Fruit fly (Drosophila melanogaster) whole organism, embryonic: Measurements from ENCODE around the gene smash.

ENCODE experiments used
- Antp ChIP-seq: fragments of 200-800 bp; sonication (Bioruptor generic); optimal IDR thresholded peaks from 3 replicates; lab custom pipeline; 2016; ENCODE audit warnings: missing biosample characterization, missing genetic modification characterization
- Atf6 ChIP-seq: fragments of 200-800 bp; sonication (Bioruptor generic); IDR thresholded peaks from 2 replicates; pipeline ENCODE4 v1.3.6; 2022; ENCODE audit warnings: missing biosample characterization, missing genetic modification characterization
- BEAF-32 ChIP-seq: fragments of 200-800 bp; sonication (Bioruptor generic); optimal IDR thresholded peaks from 3 replicates; lab custom pipeline; 2017; ENCODE audit warnings: missing biosample characterization, missing genetic modification characterization, mild to moderate bottlenecking, moderate library complexity, missing genetic modification reagents
- CG10959 ChIP-seq: fragments of 200-800 bp; sonication (Bioruptor generic); IDR thresholded peaks from 2 replicates; pipeline ENCODE4 v1.3.6; 2022; ENCODE audit warnings: missing biosample characterization, missing genetic modification characterization
- CG11093 ChIP-seq: fragments of 200-800 bp; sonication (Bioruptor generic); IDR thresholded peaks from 3 replicates; pipeline ENCODE4 v1.3.6; 2022; ENCODE audit warnings: missing biosample characterization, missing genetic modification characterization
- CG11560 ChIP-seq: fragments of 200-800 bp; sonication (Bioruptor generic); IDR thresholded peaks from 3 replicates; pipeline ENCODE4 v1.3.6; 2022; ENCODE audit warnings: missing biosample characterization, missing genetic modification characterization
- CG11696 ChIP-seq: fragments of 200-800 bp; sonication (Bioruptor generic); IDR thresholded peaks from 2 replicates; pipeline ENCODE4 v1.3.6; 2022; ENCODE audit warnings: missing biosample characterization, missing genetic modification characterization
- CG11723 ChIP-seq: fragments of 200-800 bp; sonication (Bioruptor generic); optimal IDR thresholded peaks from 2 replicates; lab custom pipeline; 2017; ENCODE audit warnings: missing biosample characterization, mild to moderate bottlenecking, missing genetic modification characterization
- CG15479 ChIP-seq: fragments of 200-800 bp; sonication (Bioruptor generic); optimal IDR thresholded peaks from 3 replicates; lab custom pipeline; 2019; ENCODE audit warnings: missing biosample characterization, mild to moderate bottlenecking, missing genetic modification characterization, moderate library complexity
- CG17361 ChIP-seq: fragments of 200-800 bp; sonication (Bioruptor generic); IDR thresholded peaks from 3 replicates; pipeline ENCODE4 v1.3.6; 2022; ENCODE audit warnings: missing biosample characterization, missing genetic modification characterization
- CG18599 ChIP-seq: fragments of 200-800 bp; sonication (Bioruptor generic); optimal IDR thresholded peaks from 3 replicates; lab custom pipeline; 2017; ENCODE audit warnings: missing biosample characterization, missing genetic modification characterization, mild to moderate bottlenecking, moderate library complexity, missing genetic modification reagents
- CG2116 ChIP-seq: fragments of 200-800 bp; sonication (Bioruptor generic); optimal IDR thresholded peaks from 3 replicates; lab custom pipeline; 2018; ENCODE audit warnings: missing biosample characterization, mild to moderate bottlenecking, missing genetic modification characterization
- CG3065 ChIP-seq: fragments of 200-800 bp; sonication (Bioruptor generic); optimal IDR thresholded peaks from 2 replicates; lab custom pipeline; 2016; ENCODE audit warnings: missing biosample characterization, missing genetic modification characterization
- CG32772 ChIP-seq: fragments of 200-800 bp; sonication (Bioruptor generic); IDR thresholded peaks from 2 replicates; pipeline ENCODE4 v1.3.6; 2022; ENCODE audit warnings: missing biosample characterization, missing genetic modification characterization
- CG3407 ChIP-seq: fragments of 200-800 bp; sonication (Bioruptor generic); optimal IDR thresholded peaks from 2 replicates; lab custom pipeline; 2018; ENCODE audit warnings: missing biosample characterization, mild to moderate bottlenecking, missing genetic modification characterization
- CG4424 ChIP-seq: fragments of 200-800 bp; sonication (Bioruptor generic); optimal IDR thresholded peaks from 3 replicates; lab custom pipeline; 2016; ENCODE audit warnings: missing biosample characterization, missing genetic modification characterization
- CG4707 ChIP-seq: fragments of 200-800 bp; sonication (Bioruptor generic); optimal IDR thresholded peaks from 2 replicates; lab custom pipeline; 2018; ENCODE audit warnings: missing biosample characterization, mild to moderate bottlenecking, missing genetic modification characterization, moderate library complexity
- CG6765 ChIP-seq: fragments of 200-800 bp; sonication (Bioruptor generic); optimal IDR thresholded peaks from 3 replicates; lab custom pipeline; 2017; ENCODE audit warnings: missing biosample characterization, mild to moderate bottlenecking, missing genetic modification characterization
- CG7745 ChIP-seq: fragments of 200-800 bp; sonication (Bioruptor generic); optimal IDR thresholded peaks from 2 replicates; lab custom pipeline; 2018; ENCODE audit warnings: missing biosample characterization, mild to moderate bottlenecking, missing genetic modification characterization, moderate library complexity
- CG8359 ChIP-seq: fragments of 200-800 bp; sonication (Bioruptor generic); optimal IDR thresholded peaks from 2 replicates; lab custom pipeline; 2017; ENCODE audit warnings: missing biosample characterization, mild to moderate bottlenecking, missing genetic modification characterization, borderline replicate concordance
- Dip2 ChIP-seq: fragments of 200-800 bp; sonication (Bioruptor generic); IDR thresholded peaks from 2 replicates; pipeline ENCODE4 v1.3.6; 2022; ENCODE audit warnings: missing biosample characterization, missing genetic modification characterization
- HLH3B ChIP-seq: fragments of 200-800 bp; sonication (Bioruptor generic); IDR thresholded peaks from 2 replicates; pipeline ENCODE4 v1.3.6; 2022; ENCODE audit warnings: missing biosample characterization, missing genetic modification characterization
- Hmx ChIP-seq: fragments of 200-800 bp; sonication (Bioruptor generic); optimal IDR thresholded peaks from 2 replicates; lab custom pipeline; 2016; ENCODE audit warnings: missing biosample characterization, missing genetic modification characterization
- MESR4 ChIP-seq: fragments of 200-800 bp; sonication (Bioruptor generic); optimal IDR thresholded peaks from 2 replicates; lab custom pipeline; 2018; ENCODE audit warnings: missing biosample characterization, mild to moderate bottlenecking, missing genetic modification characterization, moderate library complexity
- Max ChIP-seq: fragments of 200-800 bp; sonication (Bioruptor generic); optimal IDR thresholded peaks from 2 replicates; lab custom pipeline; 2016; ENCODE audit warnings: missing biosample characterization, mild to moderate bottlenecking, missing genetic modification characterization
- NFAT ChIP-seq: fragments of 200-800 bp; sonication (Bioruptor generic); IDR thresholded peaks from 2 replicates; pipeline ENCODE4 v1.3.6; 2022; ENCODE audit warnings: missing biosample characterization, missing genetic modification characterization
- Oli ChIP-seq: fragments of 200-800 bp; sonication (Bioruptor generic); optimal IDR thresholded peaks from 2 replicates; lab custom pipeline; 2018; ENCODE audit warnings: missing biosample characterization, mild to moderate bottlenecking, missing genetic modification characterization, moderate library complexity
- Ravus ChIP-seq: fragments of 200-800 bp; sonication (Bioruptor generic); IDR thresholded peaks from 2 replicates; pipeline ENCODE4 v1.3.6; 2022; ENCODE audit warnings: missing biosample characterization, missing genetic modification characterization
- Sry-β ChIP-seq: fragments of 200-800 bp; sonication (Bioruptor generic); optimal IDR thresholded peaks from 2 replicates; lab custom pipeline; 2018; ENCODE audit warnings: missing biosample characterization, mild to moderate bottlenecking, missing genetic modification characterization, moderate library complexity
- Stat92E ChIP-seq, 3 experiments: fragments of >200 bp in 2 of 3; fragments of 200-800 bp in 1 of 3; sonication (Bioruptor generic) in 1 of 3; optimal IDR thresholded peaks; 2 replicates each; lab custom pipeline; 2017 to 2019; ENCODE audit warnings: missing biosample characterization in 3 of 3, missing genetic modification characterization in 3 of 3, mild to moderate bottlenecking in 1 of 3, moderate library complexity in 1 of 3
- ase ChIP-seq: fragments of 200-800 bp; sonication (Bioruptor generic); IDR thresholded peaks from 3 replicates; pipeline ENCODE4 v1.3.6; 2022; ENCODE audit warnings: missing biosample characterization, missing genetic modification characterization
- cad ChIP-seq: fragments of >200 bp; optimal IDR thresholded peaks from 2 replicates; lab custom pipeline; 2017; ENCODE audit warnings: missing biosample characterization, missing genetic modification characterization
- cato ChIP-seq: fragments of 200-800 bp; sonication (Bioruptor generic); optimal IDR thresholded peaks from 2 replicates; lab custom pipeline; 2016; ENCODE audit warnings: missing biosample characterization, missing genetic modification characterization, borderline replicate concordance
- cwo ChIP-seq: fragments of 200-800 bp; sonication (Bioruptor generic); optimal IDR thresholded peaks from 3 replicates; lab custom pipeline; 2017; ENCODE audit warnings: missing biosample characterization, missing genetic modification characterization, mild to moderate bottlenecking, moderate library complexity, missing genetic modification reagents
- dati ChIP-seq: fragments of 200-800 bp; sonication (Bioruptor generic); IDR thresholded peaks from 2 replicates; pipeline ENCODE4 v1.3.6; 2022; ENCODE audit warnings: missing biosample characterization, missing genetic modification characterization
- disco-r ChIP-seq: fragments of 200-800 bp; sonication (Bioruptor generic); optimal IDR thresholded peaks from 2 replicates; lab custom pipeline; 2016; ENCODE audit warnings: missing biosample characterization, missing genetic modification characterization
- exex ChIP-seq: fragments of 200-800 bp; sonication (Bioruptor generic); optimal IDR thresholded peaks from 4 replicates; lab custom pipeline; 2018; ENCODE audit warnings: missing biosample characterization, mild to moderate bottlenecking, missing genetic modification characterization, moderate library complexity
- fd96Cb ChIP-seq: fragments of 200-800 bp; sonication (Bioruptor generic); optimal IDR thresholded peaks from 2 replicates; lab custom pipeline; 2018; ENCODE audit warnings: missing biosample characterization, mild to moderate bottlenecking, missing genetic modification characterization, moderate library complexity
- hkb ChIP-seq, 2 experiments: fragments of 200-800 bp in 1 of 2; fragments of >200 bp in 1 of 2; sonication (Bioruptor generic) in 1 of 2; IDR thresholded peaks in 1 of 2; optimal IDR thresholded peaks in 1 of 2; 2 replicates each; pipeline versions ENCODE4 v1.3.6 to Lab custom; 2017 to 2022; ENCODE audit warnings: missing biosample characterization in 1 of 2, missing genetic modification characterization in 1 of 2
- ind ChIP-seq: fragments of 200-800 bp; sonication (Bioruptor generic); optimal IDR thresholded peaks from 3 replicates; lab custom pipeline; 2016; ENCODE audit warnings: missing biosample characterization, missing genetic modification characterization
- nerfin-2 ChIP-seq: fragments of 200-800 bp; sonication (Bioruptor generic); IDR thresholded peaks from 2 replicates; pipeline ENCODE4 v1.3.6; 2022; ENCODE audit warnings: missing biosample characterization, missing genetic modification characterization; ENCODE audit not compliant: partially characterized antibody
- onecut ChIP-seq: fragments of 200-800 bp; sonication (Bioruptor generic); IDR thresholded peaks from 2 replicates; pipeline ENCODE4 v1.3.6; 2022; ENCODE audit warnings: missing biosample characterization, missing genetic modification characterization
- peb ChIP-seq: fragments of 200-800 bp; sonication (Bioruptor generic); IDR thresholded peaks from 2 replicates; pipeline ENCODE4 v1.3.6; 2022; ENCODE audit warnings: missing biosample characterization, missing genetic modification characterization
- repo ChIP-seq: fragments of 200-800 bp; sonication (Bioruptor generic); optimal IDR thresholded peaks from 2 replicates; lab custom pipeline; 2016; ENCODE audit warnings: missing biosample characterization, missing genetic modification characterization
- sisA ChIP-seq: fragments of 200-800 bp; sonication (Bioruptor generic); IDR thresholded peaks from 2 replicates; pipeline ENCODE4 v1.3.6; 2022; ENCODE audit warnings: missing biosample characterization, missing genetic modification characterization
- toy ChIP-seq: fragments of 200-800 bp; sonication (Bioruptor generic); IDR thresholded peaks from 2 replicates; pipeline ENCODE4 v1.3.6; 2022; ENCODE audit warnings: missing biosample characterization, missing genetic modification characterization
- trh ChIP-seq: fragments of 200-800 bp; sonication (Bioruptor generic); optimal IDR thresholded peaks from 2 replicates; lab custom pipeline; 2016; ENCODE audit warnings: missing biosample characterization, missing genetic modification characterization
- tup ChIP-seq: fragments of 200-800 bp; sonication (Bioruptor generic); optimal IDR thresholded peaks from 2 replicates; lab custom pipeline; 2016; ENCODE audit warnings: missing biosample characterization, mild to moderate bottlenecking, missing genetic modification characterization, moderate library complexity
- unc-4 ChIP-seq: fragments of 200-800 bp; sonication (Bioruptor generic); IDR thresholded peaks from 2 replicates; pipeline ENCODE4 v1.3.6; 2022; ENCODE audit warnings: missing biosample characterization, missing genetic modification characterization; ENCODE audit not compliant: partially characterized antibody
- wdn ChIP-seq: fragments of 200-800 bp; sonication (Bioruptor generic); IDR thresholded peaks from 2 replicates; pipeline ENCODE4 v1.3.6; 2022; ENCODE audit warnings: missing biosample characterization, missing genetic modification characterization

The smash gene

DNA sequence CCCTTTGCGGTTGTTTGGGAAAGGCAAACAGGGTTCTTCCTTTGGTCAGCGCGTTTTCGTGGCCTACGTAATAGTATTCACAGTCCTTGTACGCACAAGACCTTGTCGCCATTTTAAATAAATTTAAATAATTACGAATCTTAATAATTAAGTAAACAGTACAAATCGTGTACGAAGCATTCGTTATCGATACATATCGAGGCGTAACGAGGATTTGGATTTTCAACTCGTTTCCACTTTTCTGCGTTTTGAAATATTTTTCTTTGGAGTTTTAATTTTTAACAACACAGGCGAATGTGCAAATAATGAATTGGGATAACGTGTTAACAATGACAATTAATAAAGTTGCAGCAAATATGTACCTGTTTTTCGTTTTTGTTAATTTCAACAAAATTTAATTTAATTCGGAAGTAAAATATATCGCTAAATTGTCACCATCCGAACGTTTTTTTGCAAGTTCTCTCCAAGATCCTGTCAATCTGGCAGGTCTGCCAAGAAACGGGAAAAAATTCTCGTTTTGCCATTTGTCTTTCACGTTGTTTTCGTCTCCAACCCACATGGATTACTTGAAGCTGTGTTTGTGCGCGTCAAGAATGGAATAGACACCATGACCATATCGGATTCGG, 13.8 kb upstream of the smash start, which contains the start of the genes Dlip2 and rpk (continued):
- TF ChIP-seq hkb (optimal IDR thresholded peaks at IDR 0.05; lab: Kevin White, UChicago) (no peak), hkb (GFP tag; IDR thresholded peaks at IDR 0.05; lab: Robert Waterston, UW) (no peak), NFAT (GFP tag; lab: Robert Waterston, UW) (no peak), peb (GFP tag; lab: Robert Waterston, UW) (no peak), HLH3B (GFP tag; lab: Robert Waterston, UW) (no peak), onecut (GFP tag; lab: Robert Waterston, UW) (no peak), CG32772 (GFP tag; lab: Robert Waterston, UW) (no peak), CG4424 (GFP tag; lab: Kevin White, UChicago) (no peak), CG2116 (GFP tag; lab: Kevin White, UChicago) (peak; percentile 66), repo (GFP tag; lab: Kevin White, UChicago) (no peak), unc-4 (peak; percentile 91), CG6765 (GFP tag; lab: Kevin White, UChicago) (no peak), trh (GFP tag; lab: Kevin White, UChicago) (no peak), fd96Cb (tag; lab: Kevin White, UChicago) (no peak), CG3407 (no peak), CG7745 (tag; lab: Kevin White, UChicago) (peak; percentile 81), wdn (GFP tag; lab: Robert Waterston, UW) (no peak), CG15479 (GFP tag; lab: Kevin White, UChicago) (no peak), CG11093 (GFP tag; lab: Robert Waterston, UW) (no peak), ase (no peak), Dip2 (GFP tag; lab: Robert Waterston, UW) (no peak), CG11560 (no peak), CG8359 (GFP tag; lab: Kevin White, UChicago) (no peak), Oli (tag; lab: Kevin White, UChicago) (no peak), nerfin-2 (peak; percentile 62; the same call in 1 of the 2 replicates), CG17361 (GFP tag; lab: Robert Waterston, UW) (no peak), Hmx (GFP tag; lab: Kevin White, UChicago) (no peak), Antp (no peak), dati (no peak), BEAF-32 (GFP tag; lab: Kevin White, UChicago) (peak; percentile 87), Atf6 (GFP tag; lab: Robert Waterston, UW) (no peak), Sry-β (GFP tag; lab: Kevin White, UChicago) (peak; percentile 62), cad (GFP tag; lab: Kevin White, UChicago) (no peak), disco-r (GFP tag; lab: Kevin White, UChicago) (no peak), exex (tag; lab: Kevin White, UChicago) (no peak), ind (GFP tag; lab: Kevin White, UChicago) (no peak), CG4707 (GFP tag; lab: Kevin White, UChicago) (no peak), sisA (GFP tag; lab: Robert Waterston, UW) (no peak), Stat92E (GFP tag; optimal IDR thresholded peaks at IDR 0.05; lab: Kevin White, UChicago) (no peak), cato (GFP tag; lab: Kevin White, UChicago) (no peak), toy (GFP tag; lab: Robert Waterston, UW) (no peak), CG18599 (GFP tag; lab: Kevin White, UChicago) (no peak), tup (GFP tag; lab: Kevin White, UChicago) (no peak), cwo (GFP tag; lab: Kevin White, UChicago) (no peak), Ravus (GFP tag; lab: Robert Waterston, UW) (no peak), Max (no peak), MESR4 (GFP tag; lab: Kevin White, UChicago) (peak; percentile 31), CG11723 (GFP tag; lab: Kevin White, UChicago) (no peak), CG11696 (GFP tag; lab: Robert Waterston, UW) (no peak), CG3065 (no peak), CG10959 (GFP tag; lab: Robert Waterston, UW) (no peak)
